Fruit fly (Drosophila melanogaster) whole organism: ENCODE results near the gene CG43156.

Experiments used
- Dll ChIP-seq: fragments of >200 bp; optimal IDR thresholded peaks from 2 replicates; lab custom pipeline; 2017
- EcR ChIP-seq, 2 experiments: fragments of >200 bp; optimal IDR thresholded peaks; 2 replicates each; lab custom pipeline; 2017; ENCODE audit warnings: missing biosample characterization in 2 of 2, missing genetic modification characterization in 2 of 2, missing genetic modification reagents in 2 of 2
- pan ChIP-seq: fragments of >200 bp; optimal IDR thresholded peaks from 2 replicates; lab custom pipeline; 2017
- psq ChIP-seq: fragments of >200 bp; optimal IDR thresholded peaks from 2 replicates; lab custom pipeline; 2017
- usp ChIP-seq: fragments of >200 bp; optimal IDR thresholded peaks from 2 replicates; lab custom pipeline; 2017; ENCODE audit warnings: missing biosample characterization, missing genetic modification characterization, mixed read lengths

dm6 chrX:11915154-11915593, 8.5 kb upstream of the CG43156 start:
- TF ChIP-seq usp (GFP tag; lab: Kevin White, UChicago) (no peak), EcR (GFP tag; optimal IDR thresholded peaks at IDR 0.05; lab: Kevin White, UChicago) (no peak), pan (lab: Kevin White, UChicago) (no peak), psq (no peak), Dll (lab: Kevin White, UChicago) (no peak)
